Worm (Caenorhabditis elegans): ENCODE data around the gene swip-10.

ce11 chrX:2078822-2079221 is 39.2 kb downstream of the swip-10 start:
- TF ChIP-seq ceh-79 (tag; optimal IDR thresholded peaks at IDR 0.05), result no peak
- TF ChIP-seq somi-1 (GFP tag; optimal IDR thresholded peaks at IDR 0.05), result no peak
- no peak for TF ChIP-seq ama-1 (optimal IDR thresholded peaks at IDR 0.05)
- no peak for TF ChIP-seq ama-1 (GFP tag; optimal IDR thresholded peaks at IDR 0.05)
- no peak for TF ChIP-seq B0261.1 (tag; optimal IDR thresholded peaks at IDR 0.05)
- no peak for TF ChIP-seq T07F8.4 (tag; optimal IDR thresholded peaks at IDR 0.05)
- no peak for TF ChIP-seq nhr-179 (tag; optimal IDR thresholded peaks at IDR 0.05)
- no peak for TF ChIP-seq lin-40 (tag; optimal IDR thresholded peaks at IDR 0.05)
- TF ChIP-seq nhr-27 (tag; optimal IDR thresholded peaks at IDR 0.05), result no peak
- no peak for TF ChIP-seq him-1 (tag; optimal IDR thresholded peaks at IDR 0.05)
- no peak for TF ChIP-seq Y53G8AR.9 (GFP tag; conservative IDR thresholded peaks at IDR 0.05)
- TF ChIP-seq Y67H2A.10 (GFP tag; conservative IDR thresholded peaks at IDR 0.05), result no peak
